Worm (Caenorhabditis elegans): ENCODE measurements around the gene stim-1.

Gene stim-1

DNA sequence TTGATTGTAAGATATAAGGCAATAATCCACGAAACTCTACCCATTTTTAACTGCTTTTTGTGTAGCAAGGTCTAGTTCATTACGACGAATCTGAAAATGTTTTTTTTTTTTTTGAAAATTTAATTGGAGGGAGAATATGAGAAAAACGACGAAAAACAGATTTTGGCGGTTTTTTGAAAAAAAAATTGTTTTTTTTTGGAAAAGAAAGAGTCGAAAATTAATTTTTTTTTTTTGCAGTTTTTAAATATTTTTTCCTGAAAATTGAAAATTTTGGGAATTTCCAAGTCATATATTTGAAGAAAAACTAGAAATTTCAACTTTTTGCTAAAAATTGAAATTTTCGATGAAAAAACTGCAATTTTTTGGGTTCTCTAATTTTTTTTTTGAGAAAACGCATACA is at the start of gene stim-1:
Gene stim-1 (minus strand): TSS at position 101 of the 400 bp plus-strand sequence.
- TF ChIP-seq dao-5 (tag; optimal IDR thresholded peaks at IDR 0.05), result no peak

DNA sequence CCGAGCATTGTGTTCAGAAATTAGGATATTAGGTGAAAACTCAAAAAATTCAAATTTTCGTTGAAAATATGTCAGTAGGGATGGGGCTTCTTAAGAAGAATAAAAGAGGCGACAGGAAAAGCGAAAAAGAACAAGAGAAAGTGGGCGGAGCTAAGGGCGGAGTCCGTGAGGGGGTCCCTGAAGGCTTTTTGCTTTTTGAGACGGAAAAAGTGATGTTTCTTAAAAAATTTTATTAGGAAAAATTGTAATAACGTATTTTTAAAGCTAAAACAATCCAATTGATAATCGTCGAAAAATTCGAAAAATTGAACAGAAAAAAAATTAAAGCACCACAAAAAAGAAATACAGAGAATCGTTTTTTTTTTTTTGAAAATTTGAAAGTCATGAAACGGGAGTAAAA is 45.2 kb upstream of the stim-1 start, which contains the start of gene Y55B1BR.6:
Gene Y55B1BR.6 (minus strand): TSS at position 101 of the 400 bp plus-strand sequence.
- TF ChIP-seq W03F9.2 (tag; optimal IDR thresholded peaks at IDR 0.05), result no peak
- no peak for TF ChIP-seq dao-5 (tag; optimal IDR thresholded peaks at IDR 0.05)
- no peak for TF ChIP-seq him-1 (tag; optimal IDR thresholded peaks at IDR 0.05)

DNA sequence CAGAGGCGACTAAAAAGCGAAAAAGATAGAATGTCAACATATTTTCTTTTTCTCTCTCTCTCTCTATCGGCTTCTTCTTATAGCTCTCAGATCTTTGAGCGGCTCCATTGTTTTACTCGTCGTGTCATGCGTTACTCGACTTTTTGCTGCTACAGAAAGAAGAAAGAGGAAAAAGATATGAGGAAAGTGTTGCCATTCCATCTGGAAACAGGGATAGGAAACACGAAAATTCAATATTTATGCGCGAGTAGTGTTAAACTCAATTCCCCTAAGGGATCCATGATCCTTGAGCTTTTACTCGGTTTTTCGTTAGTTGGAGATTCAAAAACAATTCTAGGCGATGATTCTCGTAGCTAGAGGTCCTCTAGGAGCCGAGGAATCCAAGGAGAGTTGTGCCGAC is 37.2 kb upstream of the stim-1 start:
- TF ChIP-seq him-1 (tag; optimal IDR thresholded peaks at IDR 0.05) (no peak), dao-5 (tag; optimal IDR thresholded peaks at IDR 0.05) (no peak), W03F9.2 (tag; optimal IDR thresholded peaks at IDR 0.05) (no peak)

DNA sequence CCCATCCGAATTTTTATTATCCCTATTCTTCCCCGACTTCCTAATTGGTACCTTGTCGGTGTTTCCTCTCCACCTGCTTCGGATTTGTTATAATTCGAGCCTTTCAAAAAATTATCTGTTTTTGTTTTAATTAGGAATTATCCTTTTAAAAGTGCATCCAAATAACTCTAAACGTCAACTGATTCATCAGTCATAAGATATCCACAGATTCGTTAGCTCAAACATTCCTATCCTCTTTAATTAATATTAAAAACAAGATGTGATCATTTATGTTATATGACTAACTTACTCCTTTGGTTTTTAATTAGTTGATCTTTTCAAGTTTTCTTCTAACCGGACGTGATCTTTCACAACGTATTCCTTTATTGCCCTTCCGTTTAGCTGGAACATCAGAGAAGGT is 28.3 kb upstream of the stim-1 start:
- no peak for TF ChIP-seq him-1 (tag; optimal IDR thresholded peaks at IDR 0.05)

DNA sequence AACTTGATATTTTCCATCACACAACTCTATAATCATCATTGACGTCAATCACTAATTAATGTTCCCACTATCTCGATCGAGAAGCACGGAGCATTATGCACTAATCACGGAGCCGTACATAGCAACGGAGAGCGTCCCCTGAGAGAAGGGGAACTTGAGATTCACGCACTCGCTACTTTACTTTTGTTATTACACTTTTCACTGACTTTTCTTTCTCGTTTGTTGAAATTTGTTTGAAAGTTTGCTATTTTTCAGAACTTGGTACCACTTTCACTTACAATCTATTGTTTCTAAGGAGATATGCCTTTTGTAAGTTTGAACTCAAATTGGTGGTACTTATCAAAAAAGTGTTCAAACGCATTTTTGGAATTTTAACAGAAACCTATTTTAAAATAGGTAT is 25.6 kb upstream of the stim-1 start, which contains the start of gene Y55B1BR.8:
Gene Y55B1BR.8 (plus strand): TSS at position 301 of the 400 bp plus-strand sequence.
- no peak for TF ChIP-seq dao-5 (tag; optimal IDR thresholded peaks at IDR 0.05)
- TF ChIP-seq him-1 (tag; optimal IDR thresholded peaks at IDR 0.05), result no peak
- no peak for TF ChIP-seq W03F9.2 (tag; optimal IDR thresholded peaks at IDR 0.05)

DNA sequence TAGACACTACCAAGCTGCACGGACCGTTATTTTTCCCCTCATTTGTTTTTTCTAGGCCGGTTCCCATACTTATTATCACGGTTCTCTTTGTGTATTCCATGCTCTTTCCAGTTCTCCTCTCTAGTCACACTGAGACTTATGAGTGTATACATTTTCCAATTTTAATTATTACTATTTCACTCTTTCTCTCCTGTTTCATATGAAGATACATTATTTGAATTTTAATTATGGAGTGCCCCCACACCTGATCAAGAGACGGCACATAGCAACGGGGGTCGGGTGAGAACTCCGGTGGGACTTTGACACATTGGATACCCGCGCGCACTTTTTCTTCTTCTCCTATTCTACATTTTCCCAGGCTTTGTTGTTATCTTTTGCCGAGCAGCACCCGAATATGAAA is 21.4 kb upstream of the stim-1 start, which contains the start of gene affl-1:
Gene affl-1 (plus strand): TSS at position 301 of the 400 bp plus-strand sequence.
- no peak for TF ChIP-seq dao-5 (tag; optimal IDR thresholded peaks at IDR 0.05)
- no peak for TF ChIP-seq him-1 (tag; optimal IDR thresholded peaks at IDR 0.05)
- TF ChIP-seq W03F9.2 (tag; optimal IDR thresholded peaks at IDR 0.05), result no peak

DNA sequence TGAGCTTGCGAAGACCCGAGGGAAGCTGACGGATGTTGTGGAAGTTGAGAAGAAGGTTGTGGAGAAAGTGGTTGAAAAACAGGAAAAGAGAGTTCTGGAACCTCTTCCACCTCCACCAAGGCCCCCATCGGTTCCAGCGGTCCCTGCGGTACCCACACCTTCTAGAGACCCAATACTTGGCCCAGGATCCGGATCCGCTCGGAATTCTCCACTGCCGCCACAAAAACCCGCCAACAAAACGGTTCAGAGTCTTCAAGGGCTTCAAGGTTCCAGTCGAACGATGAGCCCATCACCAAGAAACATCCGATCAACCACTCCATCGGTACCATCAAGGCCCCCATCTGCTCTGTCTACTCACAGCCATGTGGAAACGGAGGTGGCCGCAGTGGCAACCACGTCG is 18.5 kb upstream of the stim-1 start:
- TF ChIP-seq him-1 (tag; optimal IDR thresholded peaks at IDR 0.05) (no peak), dao-5 (tag; optimal IDR thresholded peaks at IDR 0.05) (no peak), W03F9.2 (tag; optimal IDR thresholded peaks at IDR 0.05) (no peak)

DNA sequence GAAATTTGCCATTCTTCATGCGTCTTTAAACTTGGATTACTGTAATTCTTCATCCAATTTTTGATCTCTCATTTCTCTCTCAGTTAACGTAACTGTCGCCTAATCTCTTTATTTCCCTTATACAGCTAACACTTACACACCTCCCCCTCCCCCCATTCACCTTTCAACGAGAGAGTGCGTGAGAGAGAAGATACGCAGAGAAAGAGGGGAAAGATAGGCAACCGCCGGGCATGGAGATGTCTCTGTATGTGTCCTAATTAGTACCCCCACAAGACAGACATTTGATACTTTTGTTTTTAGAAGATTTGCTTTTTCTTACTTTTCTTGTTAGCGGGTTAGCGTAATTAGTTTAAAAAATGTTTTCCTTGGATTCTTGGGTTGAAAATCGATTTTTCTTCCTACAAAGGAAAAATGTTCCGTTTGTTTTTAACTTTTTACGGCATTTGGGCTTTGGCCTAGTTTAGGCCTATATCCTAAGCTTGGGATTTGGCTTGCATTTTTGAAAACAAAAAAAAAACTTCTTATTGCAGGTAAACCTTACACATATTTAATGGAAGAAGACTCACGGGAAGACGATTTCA is 15.9 kb upstream of the stim-1 start, which contains the start of gene affl-2:
Gene affl-2 (plus strand): TSS at position 531 of the 581 bp plus-strand sequence.
- TF ChIP-seq him-1 (tag; optimal IDR thresholded peaks at IDR 0.05) (no peak), dao-5 (tag; optimal IDR thresholded peaks at IDR 0.05) (no peak), W03F9.2 (tag; optimal IDR thresholded peaks at IDR 0.05) (no peak)

DNA sequence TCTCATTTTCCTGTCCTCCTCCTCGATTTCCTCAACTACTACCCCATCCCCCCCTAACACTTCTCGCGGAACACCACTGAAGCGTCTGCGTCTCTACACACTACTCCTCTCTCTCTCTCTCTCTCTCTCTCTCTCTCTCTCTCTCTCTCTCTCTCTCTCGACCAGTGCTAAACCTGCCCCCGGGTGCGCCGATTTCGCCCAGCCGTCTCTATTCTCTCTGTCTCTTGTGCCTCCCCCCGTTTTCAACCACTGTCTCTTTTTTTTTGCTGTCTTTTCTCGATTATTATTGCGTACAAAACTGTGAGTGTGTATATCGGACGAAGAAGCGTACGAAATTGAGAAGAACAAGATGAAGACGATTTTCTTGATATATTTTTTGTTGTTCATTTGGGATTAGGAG is 14.4 kb upstream of the stim-1 start:
- no peak for TF ChIP-seq W03F9.2 (tag; optimal IDR thresholded peaks at IDR 0.05)
- no peak for TF ChIP-seq dao-5 (tag; optimal IDR thresholded peaks at IDR 0.05)
- no peak for TF ChIP-seq him-1 (tag; optimal IDR thresholded peaks at IDR 0.05)

DNA sequence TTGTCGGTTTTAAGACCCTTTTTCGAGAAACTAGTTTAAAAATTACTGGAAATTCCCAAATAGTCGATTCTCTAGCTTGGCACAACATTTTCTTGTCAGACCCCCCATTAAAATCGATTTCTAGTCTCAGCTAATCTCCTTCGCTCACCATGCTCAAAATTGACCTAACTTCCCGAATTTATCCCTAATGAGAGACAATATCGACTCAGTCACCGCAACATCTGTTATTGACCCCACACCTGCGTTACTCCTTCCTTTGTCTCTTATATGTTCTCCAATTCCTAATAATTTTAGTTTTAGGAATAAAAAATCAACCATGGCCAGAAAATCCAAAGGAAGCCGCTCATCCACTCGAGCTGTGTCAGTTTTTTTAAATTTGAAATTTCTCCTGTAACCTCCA is 10.5 kb upstream of the stim-1 start, which contains the start of gene cec-8:
Gene cec-8 (plus strand): TSS at position 301 of the 400 bp plus-strand sequence.
- TF ChIP-seq him-1 (tag; optimal IDR thresholded peaks at IDR 0.05) (no peak), W03F9.2 (tag; optimal IDR thresholded peaks at IDR 0.05) (no peak), dao-5 (tag; optimal IDR thresholded peaks at IDR 0.05) (no peak)

DNA sequence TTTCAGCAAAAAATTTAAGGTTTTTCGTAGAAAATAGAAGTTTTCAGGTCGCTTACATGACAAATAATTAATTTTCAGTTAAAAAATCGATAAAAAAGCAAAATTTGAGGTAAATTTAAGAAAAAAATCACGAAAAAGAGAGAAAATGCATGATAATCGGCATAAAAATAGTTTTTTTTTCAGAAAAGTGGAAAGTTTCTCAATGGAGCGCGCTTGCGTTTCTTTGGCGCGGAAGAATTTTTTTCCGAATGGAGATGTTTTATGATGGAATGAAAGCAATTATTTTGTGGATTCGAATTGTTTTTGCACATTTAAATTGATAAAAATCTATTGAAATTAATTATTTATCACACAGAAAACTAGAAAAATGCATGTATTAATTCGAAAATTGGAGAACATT is 5.3 kb upstream of the stim-1 start:
- no peak for TF ChIP-seq him-1 (tag; optimal IDR thresholded peaks at IDR 0.05)

ce11 chrIII:422553-422952 is 4.0 kb upstream of the stim-1 start:
- TF ChIP-seq W03F9.2 (tag; optimal IDR thresholded peaks at IDR 0.05) (no peak), him-1 (tag; optimal IDR thresholded peaks at IDR 0.05) (no peak), dao-5 (tag; optimal IDR thresholded peaks at IDR 0.05) (no peak)

DNA sequence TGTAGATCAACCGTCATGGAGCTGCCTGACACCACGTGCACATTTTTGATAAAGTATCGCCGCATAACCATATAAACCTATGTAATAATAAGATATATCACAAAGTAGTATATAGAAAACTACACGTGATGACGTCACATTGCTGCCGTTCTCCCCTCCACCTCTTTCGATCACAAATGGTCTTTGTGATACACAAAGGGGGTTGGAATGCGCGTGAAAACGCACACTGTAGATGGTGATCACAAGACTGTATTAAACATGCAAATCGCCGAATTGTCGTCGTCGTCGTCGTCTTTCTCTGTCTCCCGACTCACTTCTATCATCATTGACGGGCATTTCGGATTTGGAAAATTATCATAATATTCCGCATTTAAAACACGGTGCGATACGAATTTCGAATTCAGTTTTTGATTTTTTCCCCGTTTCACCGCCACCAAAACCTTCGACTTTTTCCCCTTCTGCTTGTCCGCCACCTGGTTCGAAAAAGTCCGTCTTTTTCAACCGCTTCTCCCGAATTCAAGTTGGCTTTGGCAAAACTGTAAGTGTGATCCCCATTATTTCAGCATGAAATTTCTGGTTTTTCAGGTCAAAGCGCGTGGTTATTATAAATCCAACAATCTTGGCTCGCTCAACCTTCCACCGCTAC is 16.3 kb downstream of the stim-1 start, which contains the start of the genes Y55B1BL.1 and Y55B1BL.2:
Gene Y55B1BL.1 (plus strand): TSS at position 217 of the 646 bp plus-strand sequence.
Gene Y55B1BL.2 (plus strand): TSS at position 596 of the 646 bp plus-strand sequence.
- TF ChIP-seq W03F9.2 (tag; optimal IDR thresholded peaks at IDR 0.05), result no peak
- TF ChIP-seq him-1 (tag; optimal IDR thresholded peaks at IDR 0.05), result no peak
- no peak for TF ChIP-seq dao-5 (tag; optimal IDR thresholded peaks at IDR 0.05)

DNA sequence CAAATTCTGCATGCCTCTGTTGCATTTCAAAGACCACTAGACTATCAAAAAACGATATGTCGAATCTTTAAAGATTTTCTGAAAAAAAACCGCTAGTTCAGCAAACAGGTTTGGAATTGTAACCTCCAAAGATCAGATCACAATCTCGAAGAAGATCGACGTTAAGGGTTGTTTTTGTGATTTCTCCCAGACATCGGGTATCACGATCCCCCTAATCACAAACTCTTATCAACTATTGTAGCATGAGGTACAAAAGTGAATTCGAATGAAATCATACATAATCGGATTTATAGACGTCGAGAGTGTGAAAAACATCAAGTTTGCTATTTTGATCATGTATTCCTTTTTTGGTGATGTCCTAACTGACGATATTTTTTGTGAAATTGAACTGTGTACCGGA is 17.7 kb downstream of the stim-1 start:
- TF ChIP-seq him-1 (tag; optimal IDR thresholded peaks at IDR 0.05) (no peak), W03F9.2 (tag; optimal IDR thresholded peaks at IDR 0.05) (no peak), dao-5 (tag; optimal IDR thresholded peaks at IDR 0.05) (no peak)

DNA sequence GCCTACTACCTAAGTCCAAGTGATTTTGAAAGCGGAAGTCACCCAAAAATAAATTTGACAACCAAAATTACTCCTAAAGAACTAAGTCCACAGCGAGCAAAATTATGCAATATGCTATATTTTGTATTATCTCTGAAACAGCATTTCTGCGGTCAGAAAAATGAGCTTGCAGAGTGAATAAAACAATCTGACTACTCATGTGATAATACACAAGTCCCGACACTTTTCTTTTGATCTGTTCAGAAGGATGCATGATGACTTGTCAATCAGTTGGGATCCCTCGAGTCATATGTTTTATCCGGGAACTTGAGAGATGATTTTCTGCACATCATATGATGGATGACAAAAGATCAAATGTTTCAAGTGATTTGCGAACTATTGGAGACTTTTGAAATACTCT is 33.5 kb downstream of the stim-1 start:
- TF ChIP-seq W03F9.2 (tag; optimal IDR thresholded peaks at IDR 0.05) (no peak), dao-5 (tag; optimal IDR thresholded peaks at IDR 0.05) (no peak), him-1 (tag; optimal IDR thresholded peaks at IDR 0.05) (no peak)
